Fruit fly (Drosophila melanogaster) whole organism, embryonic: Measurements from ENCODE around the gene CG34265.

ENCODE experiments used
- ATbp ChIP-seq: fragments of 200-800 bp; sonication (Bioruptor generic); optimal IDR thresholded peaks from 2 replicates; lab custom pipeline; 2017; ENCODE audit warnings: missing biosample characterization, mild to moderate bottlenecking, missing genetic modification characterization, missing genetic modification reagents
- Bteb2 ChIP-seq: fragments of 200-800 bp; sonication (Bioruptor generic); optimal IDR thresholded peaks from 2 replicates; lab custom pipeline; 2016; ENCODE audit warnings: missing biosample characterization, missing genetic modification characterization
- CG10366 ChIP-seq: fragments of 200-800 bp; sonication (Bioruptor generic); IDR thresholded peaks from 2 replicates; pipeline ENCODE4 v1.3.6; 2022; ENCODE audit warnings: missing biosample characterization, missing genetic modification characterization
- CG11247 ChIP-seq: fragments of 200-800 bp; sonication (Bioruptor generic); IDR thresholded peaks from 2 replicates; pipeline ENCODE4 v1.3.6; 2022; ENCODE audit warnings: missing biosample characterization, missing genetic modification characterization
- CG11723 ChIP-seq: fragments of 200-800 bp; sonication (Bioruptor generic); optimal IDR thresholded peaks from 2 replicates; lab custom pipeline; 2017; ENCODE audit warnings: missing biosample characterization, mild to moderate bottlenecking, missing genetic modification characterization
- CG13287 ChIP-seq: fragments of 200-800 bp; sonication (Bioruptor generic); IDR thresholded peaks from 2 replicates; pipeline ENCODE4 v1.3.6; 2022; ENCODE audit warnings: missing biosample characterization, missing genetic modification characterization; ENCODE audit not compliant: partially characterized antibody
- CG13424 ChIP-seq: fragments of 200-800 bp; sonication (Bioruptor generic); optimal IDR thresholded peaks from 2 replicates; lab custom pipeline; 2019; ENCODE audit warnings: missing biosample characterization, mild to moderate bottlenecking, missing genetic modification characterization, moderate library complexity
- CG13894 ChIP-seq: fragments of 200-800 bp; sonication (Bioruptor generic); optimal IDR thresholded peaks from 3 replicates; lab custom pipeline; 2018; ENCODE audit warnings: missing biosample characterization, mild to moderate bottlenecking, missing genetic modification characterization, moderate library complexity
- CG15514 ChIP-seq: fragments of 200-800 bp; sonication (Bioruptor generic); optimal IDR thresholded peaks from 3 replicates; lab custom pipeline; 2017; ENCODE audit warnings: missing biosample characterization, missing genetic modification characterization, mild to moderate bottlenecking, moderate library complexity, missing genetic modification reagents
- CG15601 ChIP-seq: fragments of 200-800 bp; sonication (Bioruptor generic); optimal IDR thresholded peaks from 3 replicates; lab custom pipeline; 2019; ENCODE audit warnings: missing biosample characterization, mild to moderate bottlenecking, missing genetic modification characterization, moderate library complexity
- CG17359 ChIP-seq: fragments of 200-800 bp; sonication (Bioruptor generic); optimal IDR thresholded peaks from 3 replicates; lab custom pipeline; 2018; ENCODE audit warnings: missing biosample characterization, mild to moderate bottlenecking, missing genetic modification characterization, moderate library complexity
- CG17829 ChIP-seq: fragments of 200-800 bp; optimal IDR thresholded peaks from 2 replicates; lab custom pipeline; 2019; ENCODE audit warnings: missing biosample characterization, mild to moderate bottlenecking, missing genetic modification characterization, moderate library complexity
- CG30020 ChIP-seq: fragments of 200-800 bp; optimal IDR thresholded peaks from 2 replicates; lab custom pipeline; 2019; ENCODE audit warnings: missing biosample characterization, mild to moderate bottlenecking, missing genetic modification characterization, moderate library complexity
- CG4707 ChIP-seq: fragments of 200-800 bp; sonication (Bioruptor generic); optimal IDR thresholded peaks from 2 replicates; lab custom pipeline; 2018; ENCODE audit warnings: missing biosample characterization, mild to moderate bottlenecking, missing genetic modification characterization, moderate library complexity
- CG6254 ChIP-seq: fragments of 200-800 bp; sonication (Bioruptor generic); optimal IDR thresholded peaks from 3 replicates; lab custom pipeline; 2017; ENCODE audit warnings: mild to moderate bottlenecking, missing biosample characterization, missing genetic modification reagents, missing genetic modification characterization
- CG6854 ChIP-seq: fragments of 200-800 bp; sonication (Bioruptor generic); optimal IDR thresholded peaks from 3 replicates; lab custom pipeline; 2017; ENCODE audit warnings: missing biosample characterization, mild to moderate bottlenecking, missing genetic modification characterization
- CG7963 ChIP-seq: fragments of 200-800 bp; sonication (Bioruptor generic); IDR thresholded peaks from 3 replicates; pipeline ENCODE4 v1.3.6; 2022; ENCODE audit warnings: missing biosample characterization, missing genetic modification characterization; ENCODE audit not compliant: partially characterized antibody
- CG9797 ChIP-seq: fragments of 200-800 bp; sonication (Bioruptor generic); optimal IDR thresholded peaks from 3 replicates; lab custom pipeline; 2018; ENCODE audit warnings: missing biosample characterization, mild to moderate bottlenecking, missing genetic modification characterization
- CTCF ChIP-seq: fragments of 200-800 bp; sonication (Bioruptor generic); optimal IDR thresholded peaks from 2 replicates; lab custom pipeline; 2017; ENCODE audit warnings: missing biosample characterization, mild to moderate bottlenecking, missing genetic modification characterization, moderate library complexity
- Elba2 ChIP-seq: fragments of 200-800 bp; sonication (Bioruptor generic); optimal IDR thresholded peaks from 3 replicates; lab custom pipeline; 2016; ENCODE audit warnings: missing biosample characterization, missing genetic modification characterization
- HLH54F ChIP-seq: fragments of 200-800 bp; sonication (Bioruptor generic); optimal IDR thresholded peaks from 3 replicates; lab custom pipeline; 2016; ENCODE audit warnings: missing biosample characterization, missing genetic modification characterization
- HLHmδ ChIP-seq: fragments of 200-800 bp; sonication (Bioruptor generic); optimal IDR thresholded peaks from 2 replicates; lab custom pipeline; 2018; ENCODE audit warnings: missing biosample characterization, mild to moderate bottlenecking, missing genetic modification characterization, moderate library complexity
- Hr51 ChIP-seq, 2 experiments: fragments of 200-800 bp; sonication (Bioruptor generic); optimal IDR thresholded peaks; 2 replicates in 1 of 2; 3 replicates in 1 of 2; lab custom pipeline; 2016 to 2018; ENCODE audit warnings: missing biosample characterization in 2 of 2, missing genetic modification characterization in 2 of 2, mild to moderate bottlenecking in 1 of 2, moderate library complexity in 1 of 2
- Lpt ChIP-seq: fragments of >200 bp; optimal IDR thresholded peaks from 2 replicates; lab custom pipeline; 2018; ENCODE audit warnings: missing biosample characterization, missing genetic modification characterization
- NK7.1 ChIP-seq: fragments of 200-800 bp; sonication (Bioruptor generic); optimal IDR thresholded peaks from 3 replicates; lab custom pipeline; 2016; ENCODE audit warnings: missing biosample characterization, missing genetic modification characterization
- Optix ChIP-seq: fragments of 200-800 bp; sonication (Bioruptor generic); IDR thresholded peaks from 3 replicates; pipeline ENCODE4 v1.3.6; 2022; ENCODE audit warnings: missing biosample characterization, missing genetic modification characterization
- Sry-δ ChIP-seq: fragments of 200-800 bp; sonication (Bioruptor generic); optimal IDR thresholded peaks from 2 replicates; lab custom pipeline; 2016; ENCODE audit warnings: missing biosample characterization, missing genetic modification characterization
- Stat92E ChIP-seq, 3 experiments: fragments of >200 bp in 2 of 3; fragments of 200-800 bp in 1 of 3; sonication (Bioruptor generic) in 1 of 3; optimal IDR thresholded peaks; 2 replicates each; lab custom pipeline; 2017 to 2019; ENCODE audit warnings: missing biosample characterization in 3 of 3, missing genetic modification characterization in 3 of 3, mild to moderate bottlenecking in 1 of 3, moderate library complexity in 1 of 3
- ara ChIP-seq: fragments of 200-800 bp; sonication (Bioruptor generic); IDR thresholded peaks from 2 replicates; pipeline ENCODE4 v1.3.6; 2022; ENCODE audit warnings: missing biosample characterization, missing genetic modification characterization
- ash1 ChIP-seq: fragments of 200-800 bp; sonication (Bioruptor generic); optimal IDR thresholded peaks from 2 replicates; lab custom pipeline; 2018; ENCODE audit warnings: missing biosample characterization, mild to moderate bottlenecking, missing genetic modification characterization
- cad ChIP-seq: fragments of >200 bp; optimal IDR thresholded peaks from 2 replicates; lab custom pipeline; 2017; ENCODE audit warnings: missing biosample characterization, missing genetic modification characterization
- ci ChIP-seq: fragments of 200-800 bp; sonication (Bioruptor generic); IDR thresholded peaks from 3 replicates; pipeline ENCODE4 v1.3.6; 2022; ENCODE audit warnings: missing biosample characterization, missing genetic modification characterization
- crol ChIP-seq: fragments of 200-800 bp; sonication (Bioruptor generic); IDR thresholded peaks from 2 replicates; pipeline ENCODE4 v1.3.6; 2022; ENCODE audit warnings: missing biosample characterization, missing genetic modification characterization
- crp ChIP-seq, 2 experiments: fragments of 200-800 bp; sonication (Bioruptor generic); optimal IDR thresholded peaks; 2 replicates in 1 of 2; 3 replicates in 1 of 2; lab custom pipeline; 2017; ENCODE audit warnings: missing biosample characterization in 2 of 2, missing genetic modification characterization in 2 of 2, mild to moderate bottlenecking in 1 of 2, moderate library complexity in 1 of 2
- dan ChIP-seq: fragments of 200-800 bp; sonication (Bioruptor generic); IDR thresholded peaks from 2 replicates; pipeline ENCODE4 v1.3.6; 2022; ENCODE audit warnings: missing biosample characterization, missing genetic modification characterization
- dati ChIP-seq: fragments of 200-800 bp; sonication (Bioruptor generic); IDR thresholded peaks from 2 replicates; pipeline ENCODE4 v1.3.6; 2022; ENCODE audit warnings: missing biosample characterization, missing genetic modification characterization
- disco-r ChIP-seq: fragments of 200-800 bp; sonication (Bioruptor generic); optimal IDR thresholded peaks from 2 replicates; lab custom pipeline; 2016; ENCODE audit warnings: missing biosample characterization, missing genetic modification characterization
- esg ChIP-seq: fragments of 200-800 bp; sonication (Bioruptor generic); conservative IDR thresholded peaks from 2 replicates; pipeline ENCODE4 v1.3.6; 2022; ENCODE audit warnings: missing biosample characterization, missing genetic modification characterization
- fru ChIP-seq: fragments of >200 bp; optimal IDR thresholded peaks from 2 replicates; lab custom pipeline; 2017
- ham ChIP-seq: fragments of 200-800 bp; sonication (Bioruptor generic); IDR thresholded peaks from 2 replicates; pipeline ENCODE4 v1.3.6; 2022; ENCODE audit warnings: missing biosample characterization, missing genetic modification characterization
- hkb ChIP-seq, 2 experiments: fragments of 200-800 bp in 1 of 2; fragments of >200 bp in 1 of 2; sonication (Bioruptor generic) in 1 of 2; IDR thresholded peaks in 1 of 2; optimal IDR thresholded peaks in 1 of 2; 2 replicates each; pipeline versions ENCODE4 v1.3.6 to Lab custom; 2017 to 2022; ENCODE audit warnings: missing biosample characterization in 1 of 2, missing genetic modification characterization in 1 of 2
- kah ChIP-seq: fragments of 200-800 bp; sonication (Bioruptor generic); optimal IDR thresholded peaks from 2 replicates; lab custom pipeline; 2018; ENCODE audit warnings: missing biosample characterization, mild to moderate bottlenecking, missing genetic modification characterization
- klu ChIP-seq: fragments of 200-800 bp; sonication (Bioruptor generic); IDR thresholded peaks from 2 replicates; pipeline ENCODE4 v1.3.6; 2022; ENCODE audit warnings: missing biosample characterization, missing genetic modification characterization
- nmo ChIP-seq: fragments of 200-800 bp; sonication (Bioruptor generic); optimal IDR thresholded peaks from 2 replicates; lab custom pipeline; 2018; ENCODE audit warnings: missing biosample characterization, mild to moderate bottlenecking, missing genetic modification characterization, moderate library complexity
- p53 ChIP-seq: fragments of 200-800 bp; sonication (Bioruptor generic); optimal IDR thresholded peaks from 2 replicates; lab custom pipeline; 2016; ENCODE audit warnings: missing biosample characterization, missing genetic modification characterization
- pho ChIP-seq: fragments of 200-800 bp; sonication (Bioruptor generic); optimal IDR thresholded peaks from 2 replicates; lab custom pipeline; 2016; ENCODE audit warnings: missing biosample characterization, missing genetic modification characterization
- pnt ChIP-seq: fragments of 200-800 bp; sonication (Bioruptor generic); optimal IDR thresholded peaks from 3 replicates; lab custom pipeline; 2016; ENCODE audit warnings: missing biosample characterization, missing genetic modification characterization
- pum ChIP-seq: fragments of 200-800 bp; sonication (Bioruptor generic); optimal IDR thresholded peaks from 2 replicates; lab custom pipeline; 2016; ENCODE audit warnings: missing biosample characterization, missing genetic modification characterization
- run ChIP-seq: fragments of 200-800 bp; sonication (Bioruptor generic); optimal IDR thresholded peaks from 3 replicates; lab custom pipeline; 2018; ENCODE audit warnings: missing biosample characterization, mild to moderate bottlenecking, missing genetic modification characterization
- sc ChIP-seq, 3 experiments: fragments of >200 bp in 2 of 3; fragments of 200-800 bp in 1 of 3; sonication (Bioruptor generic) in 1 of 3; optimal IDR thresholded peaks; 2 replicates in 2 of 3; 3 replicates in 1 of 3; lab custom pipeline; 2017; ENCODE audit warnings: mild to moderate bottlenecking in 1 of 3, missing biosample characterization in 1 of 3, missing genetic modification characterization in 1 of 3, missing genetic modification reagents in 1 of 3

The CG34265 gene

DNA sequence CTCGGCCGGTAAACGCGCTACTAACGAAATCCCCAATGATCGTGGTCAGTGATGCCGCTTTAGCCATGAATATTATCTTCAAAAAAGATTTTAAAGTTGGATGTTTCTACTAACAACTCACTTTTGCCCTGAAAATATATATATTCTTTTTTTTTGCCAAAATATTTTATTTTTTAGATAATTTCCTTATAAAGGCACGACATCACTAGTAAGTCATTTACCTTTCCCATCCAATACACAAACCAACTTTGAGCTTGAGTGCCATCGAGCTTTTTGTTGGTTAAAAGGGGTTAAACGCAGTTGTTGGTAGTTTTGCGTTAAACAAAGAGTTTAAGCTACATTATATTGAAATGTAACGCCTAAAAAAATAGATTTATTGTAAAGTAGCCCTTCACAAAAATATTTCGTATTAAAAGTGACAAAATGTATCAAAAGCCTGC lies 34.8 kb downstream of the CG34265 start, which contains the start of gene CG14968 (continued):
- TF ChIP-seq klu (GFP tag; lab: Robert Waterston, UW) (peak; percentile 90), CG9797 (GFP tag; lab: Kevin White, UChicago) (no peak), Optix (peak; percentile 85), CG7963 (GFP tag; lab: Robert Waterston, UW) (no peak), CG13894 (tag; lab: Kevin White, UChicago) (peak; percentile 94), crol (peak; percentile 70), NK7.1 (GFP tag; lab: Kevin White, UChicago) (peak; percentile 69), Elba2 (no peak), CG13424 (tag; lab: Kevin White, UChicago) (peak; percentile 96), HLH54F (GFP tag; lab: Kevin White, UChicago) (peak; percentile 77), CG30020 (peak; percentile 49), pho (GFP tag; lab: Kevin White, UChicago) (peak; percentile 78), CG17829 (tag; lab: Kevin White, UChicago) (peak; percentile 91), CG6854 (GFP tag; lab: Kevin White, UChicago) (peak; percentile 86), dan (peak; percentile 41; the same call in 1 of the 2 replicates), Lpt (GFP tag; lab: Kevin White, UChicago) (no peak), ara (GFP tag; lab: Robert Waterston, UW) (peak; percentile 95), ATbp (GFP tag; lab: Kevin White, UChicago) (peak; percentile 89), CG17359 (tag; lab: Kevin White, UChicago) (peak; percentile 98), nmo (GFP tag; lab: Kevin White, UChicago) (peak; percentile 90), CG11723 (peak; percentile 86), sc (optimal IDR thresholded peaks at IDR 0.05; lab: Kevin White, UChicago) (no peak), sc (GFP tag; optimal IDR thresholded peaks at IDR 0.05; lab: Kevin White, UChicago) (peak; percentile 81), HLHmδ (GFP tag; lab: Kevin White, UChicago) (no peak), esg (GFP tag; lab: Robert Waterston, UW) (peak; percentile 95), cad (no peak), CG4707 (GFP tag; lab: Kevin White, UChicago) (peak; percentile 74), CG13287 (GFP tag; lab: Robert Waterston, UW) (no peak), run (tag; lab: Kevin White, UChicago) (peak; percentile 72), kah (peak; percentile 83), CG6254 (GFP tag; lab: Kevin White, UChicago) (peak; percentile 81), ham (GFP tag; lab: Robert Waterston, UW) (peak; percentile 81), dati (GFP tag; lab: Robert Waterston, UW) (peak; percentile 90), Bteb2 (GFP tag; lab: Kevin White, UChicago) (peak; percentile 90), CG10366 (GFP tag; lab: Robert Waterston, UW) (peak; percentile 97), CG15601 (tag; lab: Kevin White, UChicago) (peak; percentile 89), CG15514 (GFP tag; lab: Kevin White, UChicago) (peak; percentile 93), pnt (GFP tag; lab: Kevin White, UChicago) (peak; percentile 19), crp (GFP tag; optimal IDR thresholded peaks at IDR 0.05; lab: Kevin White, UChicago) (peak in 1 of 2 experiments; percentile 51), Hr51 (GFP tag; optimal IDR thresholded peaks at IDR 0.05; lab: Kevin White, UChicago) (peak; percentile 61 to 97), ash1 (GFP tag; lab: Kevin White, UChicago) (peak; percentile 72), Sry-δ (GFP tag; lab: Kevin White, UChicago) (peak; percentile 36), CG11247 (peak; percentile 97), fru (lab: Kevin White, UChicago) (no peak), Stat92E (GFP tag; optimal IDR thresholded peaks at IDR 0.05; lab: Kevin White, UChicago) (no peak), pum (peak; percentile 64), hkb (optimal IDR thresholded peaks at IDR 0.05; lab: Kevin White, UChicago) (no peak), hkb (GFP tag; IDR thresholded peaks at IDR 0.05; lab: Robert Waterston, UW) (peak; percentile 97), ci (GFP tag; lab: Robert Waterston, UW) (peak; percentile 99), CTCF (GFP tag; lab: Kevin White, UChicago) (peak; percentile 60), p53 (GFP tag; lab: Kevin White, UChicago) (no peak), disco-r (GFP tag; lab: Kevin White, UChicago) (peak; percentile 24)
